Fruit fly (Drosophila melanogaster) whole organism, embryonic: Measurements from ENCODE around the gene EndoGI.

Experiments used
- Asciz ChIP-seq: fragments of 200-800 bp; sonication (Bioruptor generic); optimal IDR thresholded peaks from 2 replicates; lab custom pipeline; 2017; ENCODE audit warnings: missing biosample characterization, mild to moderate bottlenecking, missing genetic modification characterization, missing genetic modification reagents
- C15 ChIP-seq: fragments of 200-800 bp; sonication (Bioruptor generic); IDR thresholded peaks from 3 replicates; pipeline ENCODE4 v1.3.6; 2022; ENCODE audit warnings: missing biosample characterization, missing genetic modification characterization
- CG11696 ChIP-seq: fragments of 200-800 bp; sonication (Bioruptor generic); IDR thresholded peaks from 2 replicates; pipeline ENCODE4 v1.3.6; 2022; ENCODE audit warnings: missing biosample characterization, missing genetic modification characterization
- CG15011 ChIP-seq: fragments of 200-800 bp; sonication (Bioruptor generic); optimal IDR thresholded peaks from 3 replicates; lab custom pipeline; 2018; ENCODE audit warnings: missing biosample characterization, mild to moderate bottlenecking, missing genetic modification characterization
- CG1647 ChIP-seq: fragments of 200-800 bp; sonication (Bioruptor generic); optimal IDR thresholded peaks from 3 replicates; lab custom pipeline; 2016; ENCODE audit warnings: missing biosample characterization, missing genetic modification characterization
- CG16813 ChIP-seq: fragments of 200-800 bp; sonication (Bioruptor generic); IDR thresholded peaks from 3 replicates; pipeline ENCODE4 v1.3.6; 2022; ENCODE audit warnings: missing biosample characterization, missing genetic modification characterization; ENCODE audit not compliant: partially characterized antibody
- CG17328 ChIP-seq: fragments of 200-800 bp; sonication (Bioruptor generic); IDR thresholded peaks from 2 replicates; pipeline ENCODE4 v1.3.6; 2022; ENCODE audit warnings: missing biosample characterization, missing genetic modification characterization
- CG18476 ChIP-seq: fragments of 200-800 bp; sonication (Bioruptor generic); optimal IDR thresholded peaks from 2 replicates; lab custom pipeline; 2016; ENCODE audit warnings: missing biosample characterization, mild to moderate bottlenecking, missing genetic modification characterization
- CG18619 ChIP-seq: fragments of 200-800 bp; sonication (Bioruptor generic); optimal IDR thresholded peaks from 3 replicates; lab custom pipeline; 2017; ENCODE audit warnings: missing biosample characterization, mild to moderate bottlenecking, missing genetic modification characterization
- CG2889 ChIP-seq: fragments of 200-800 bp; sonication (Bioruptor generic); IDR thresholded peaks from 3 replicates; pipeline ENCODE4 v1.3.6; 2022; ENCODE audit warnings: missing biosample characterization, missing genetic modification characterization
- CG30431 ChIP-seq: fragments of 200-800 bp; sonication (Bioruptor generic); optimal IDR thresholded peaks from 2 replicates; lab custom pipeline; 2017; ENCODE audit warnings: missing biosample characterization, missing genetic modification characterization
- CG3847 ChIP-seq: fragments of 200-800 bp; sonication (Bioruptor generic); IDR thresholded peaks from 2 replicates; pipeline ENCODE4 v1.3.6; 2022; ENCODE audit warnings: missing biosample characterization, missing genetic modification characterization
- CG4282 ChIP-seq: fragments of 200-800 bp; sonication (Bioruptor generic); optimal IDR thresholded peaks from 2 replicates; lab custom pipeline; 2016; ENCODE audit warnings: missing biosample characterization, missing genetic modification characterization
- CG4328 ChIP-seq: fragments of 200-800 bp; sonication (Bioruptor generic); optimal IDR thresholded peaks from 3 replicates; lab custom pipeline; 2017; ENCODE audit warnings: missing biosample characterization, missing genetic modification reagents, missing genetic modification characterization
- CG6272 ChIP-seq: fragments of 200-800 bp; sonication (Bioruptor generic); IDR thresholded peaks from 2 replicates; pipeline ENCODE4 v1.3.6; 2022; ENCODE audit warnings: missing biosample characterization, missing genetic modification characterization
- CG6689 ChIP-seq: fragments of 200-800 bp; sonication (Bioruptor generic); IDR thresholded peaks from 2 replicates; pipeline ENCODE4 v1.3.6; 2022; ENCODE audit warnings: missing biosample characterization, missing genetic modification characterization
- CG7271 ChIP-seq: fragments of 200-800 bp; sonication (Bioruptor generic); optimal IDR thresholded peaks from 2 replicates; lab custom pipeline; 2018; ENCODE audit warnings: missing biosample characterization, mild to moderate bottlenecking, missing genetic modification characterization, moderate library complexity
- CG8924 ChIP-seq: fragments of 200-800 bp; optimal IDR thresholded peaks from 3 replicates; lab custom pipeline; 2019; ENCODE audit warnings: missing biosample characterization, mild to moderate bottlenecking, missing genetic modification characterization, moderate library complexity
- CG9609 ChIP-seq: fragments of 200-800 bp; sonication (Bioruptor generic); optimal IDR thresholded peaks from 3 replicates; lab custom pipeline; 2016; ENCODE audit warnings: missing biosample characterization, missing genetic modification characterization
- CG9817 ChIP-seq: fragments of 200-800 bp; sonication (Bioruptor generic); optimal IDR thresholded peaks from 2 replicates; lab custom pipeline; 2018; ENCODE audit warnings: missing biosample characterization, mild to moderate bottlenecking, missing genetic modification characterization, moderate library complexity
- Dll ChIP-seq: fragments of 200-800 bp; sonication (Bioruptor generic); IDR thresholded peaks from 4 replicates; pipeline ENCODE4 v1.3.6; 2022; ENCODE audit warnings: missing biosample characterization, missing genetic modification characterization; ENCODE audit not compliant: partially characterized antibody
- Eip74EF ChIP-seq, 2 experiments: fragments of 200-800 bp in 1 of 2; fragments of >200 bp in 1 of 2; sonication (Bioruptor generic) in 1 of 2; optimal IDR thresholded peaks; 2 replicates each; lab custom pipeline; 2017 to 2019; ENCODE audit warnings: missing biosample characterization in 2 of 2, missing genetic modification characterization in 2 of 2, mild to moderate bottlenecking in 1 of 2, moderate library complexity in 1 of 2
- Fer3 ChIP-seq: fragments of 200-800 bp; sonication (Bioruptor generic); optimal IDR thresholded peaks from 2 replicates; lab custom pipeline; 2018; ENCODE audit warnings: missing biosample characterization, mild to moderate bottlenecking, missing genetic modification characterization, moderate library complexity
- HmgD ChIP-seq: fragments of 200-800 bp; sonication (Bioruptor generic); optimal IDR thresholded peaks from 3 replicates; lab custom pipeline; 2016; ENCODE audit warnings: missing biosample characterization, missing genetic modification characterization
- Hr51 ChIP-seq, 2 experiments: fragments of 200-800 bp; sonication (Bioruptor generic); optimal IDR thresholded peaks; 2 replicates in 1 of 2; 3 replicates in 1 of 2; lab custom pipeline; 2016 to 2018; ENCODE audit warnings: missing biosample characterization in 2 of 2, missing genetic modification characterization in 2 of 2, mild to moderate bottlenecking in 1 of 2, moderate library complexity in 1 of 2
- Med ChIP-seq: fragments of 200-800 bp; sonication (Bioruptor generic); peaks from one replicate; lab custom pipeline; 2016; ENCODE audit warnings: missing biosample characterization, missing genetic modification characterization, mild to moderate bottlenecking, inconsistent platforms, moderate library complexity
- Neu2 ChIP-seq: fragments of 200-800 bp; sonication (Bioruptor generic); optimal IDR thresholded peaks from 3 replicates; lab custom pipeline; 2016; ENCODE audit warnings: missing biosample characterization, missing genetic modification characterization, borderline replicate concordance
- NfI ChIP-seq: fragments of 200-800 bp; sonication (Bioruptor generic); optimal IDR thresholded peaks from 3 replicates; lab custom pipeline; 2018; ENCODE audit warnings: missing biosample characterization, mild to moderate bottlenecking, missing genetic modification characterization, moderate library complexity
- Side ChIP-seq: fragments of 200-800 bp; sonication (Bioruptor generic); optimal IDR thresholded peaks from 2 replicates; lab custom pipeline; 2016; ENCODE audit warnings: missing biosample characterization, missing genetic modification characterization
- Sry-β ChIP-seq: fragments of 200-800 bp; sonication (Bioruptor generic); optimal IDR thresholded peaks from 2 replicates; lab custom pipeline; 2018; ENCODE audit warnings: missing biosample characterization, mild to moderate bottlenecking, missing genetic modification characterization, moderate library complexity
- Ssrp ChIP-seq: fragments of 200-800 bp; sonication (Bioruptor generic); optimal IDR thresholded peaks from 2 replicates; lab custom pipeline; 2018; ENCODE audit warnings: missing biosample characterization, mild to moderate bottlenecking, missing genetic modification characterization, moderate library complexity
- Tbp ChIP-seq: fragments of >200 bp; optimal IDR thresholded peaks from 2 replicates; lab custom pipeline; 2018; ENCODE audit warnings: missing biosample characterization, missing genetic modification characterization
- btn ChIP-seq: fragments of 200-800 bp; sonication (Bioruptor generic); optimal IDR thresholded peaks from 2 replicates; lab custom pipeline; 2016; ENCODE audit warnings: missing biosample characterization, missing genetic modification characterization
- crc ChIP-seq: fragments of 200-800 bp; sonication (Bioruptor generic); optimal IDR thresholded peaks from 2 replicates; lab custom pipeline; 2016; ENCODE audit warnings: missing biosample characterization, missing genetic modification characterization
- emc ChIP-seq: fragments of 200-800 bp; sonication (Bioruptor generic); optimal IDR thresholded peaks from 2 replicates; lab custom pipeline; 2016; ENCODE audit warnings: missing biosample characterization, missing genetic modification characterization
- fu2 ChIP-seq: fragments of 200-800 bp; sonication (Bioruptor generic); optimal IDR thresholded peaks from 2 replicates; lab custom pipeline; 2016; ENCODE audit warnings: missing biosample characterization, missing genetic modification characterization
- gcm ChIP-seq: fragments of 200-800 bp; sonication (Bioruptor generic); optimal IDR thresholded peaks from 2 replicates; lab custom pipeline; 2019; ENCODE audit warnings: missing biosample characterization, mild to moderate bottlenecking, missing genetic modification characterization, moderate library complexity
- gfzf ChIP-seq: fragments of 200-800 bp; sonication (Bioruptor generic); optimal IDR thresholded peaks from 2 replicates; lab custom pipeline; 2016; ENCODE audit warnings: missing biosample characterization, mild to moderate bottlenecking, missing genetic modification characterization, moderate library complexity
- her ChIP-seq: fragments of 200-800 bp; sonication (Bioruptor generic); optimal IDR thresholded peaks from 2 replicates; lab custom pipeline; 2016; ENCODE audit warnings: missing biosample characterization, missing genetic modification characterization
- hkb ChIP-seq, 2 experiments: fragments of 200-800 bp in 1 of 2; fragments of >200 bp in 1 of 2; sonication (Bioruptor generic) in 1 of 2; IDR thresholded peaks in 1 of 2; optimal IDR thresholded peaks in 1 of 2; 2 replicates each; pipeline versions ENCODE4 v1.3.6 to Lab custom; 2017 to 2022; ENCODE audit warnings: missing biosample characterization in 1 of 2, missing genetic modification characterization in 1 of 2
- ind ChIP-seq: fragments of 200-800 bp; sonication (Bioruptor generic); optimal IDR thresholded peaks from 3 replicates; lab custom pipeline; 2016; ENCODE audit warnings: missing biosample characterization, missing genetic modification characterization
- nerfin-2 ChIP-seq: fragments of 200-800 bp; sonication (Bioruptor generic); IDR thresholded peaks from 2 replicates; pipeline ENCODE4 v1.3.6; 2022; ENCODE audit warnings: missing biosample characterization, missing genetic modification characterization; ENCODE audit not compliant: partially characterized antibody
- ro ChIP-seq: fragments of 200-800 bp; sonication (Bioruptor generic); IDR thresholded peaks from 2 replicates; pipeline ENCODE4 v1.3.6; 2022; ENCODE audit warnings: missing biosample characterization, missing genetic modification characterization
- tna ChIP-seq: fragments of 200-800 bp; sonication (Bioruptor generic); IDR thresholded peaks from 2 replicates; pipeline ENCODE4 v1.3.6; 2022; ENCODE audit warnings: missing biosample characterization, missing genetic modification characterization; ENCODE audit not compliant: partially characterized antibody
- trem ChIP-seq: fragments of 200-800 bp; optimal IDR thresholded peaks from 3 replicates; lab custom pipeline; 2019; ENCODE audit warnings: missing biosample characterization, mild to moderate bottlenecking, missing genetic modification characterization, moderate library complexity
- tx ChIP-seq: fragments of 200-800 bp; sonication (Bioruptor generic); optimal IDR thresholded peaks from 2 replicates; lab custom pipeline; 2016; ENCODE audit warnings: missing biosample characterization, missing genetic modification characterization
- vvl ChIP-seq: fragments of 200-800 bp; sonication (Bioruptor generic); IDR thresholded peaks from 2 replicates; pipeline ENCODE4 v1.3.6; 2022; ENCODE audit warnings: missing biosample characterization, missing genetic modification characterization
- zf30C ChIP-seq: fragments of 200-800 bp; sonication (Bioruptor generic); optimal IDR thresholded peaks from 3 replicates; lab custom pipeline; 2018; ENCODE audit warnings: missing biosample characterization, mild to moderate bottlenecking, missing genetic modification characterization

The EndoGI gene

dm6 chr2L:16287602-16288392 is 30.3 kb downstream of the EndoGI start, which contains the start of the genes crp and pkaap (continued):
- TF ChIP-seq CG7271 (tag; lab: Kevin White, UChicago) (peak; percentile 51), her (GFP tag; lab: Kevin White, UChicago) (peak; percentile 84), Asciz (GFP tag; lab: Kevin White, UChicago) (peak; percentile 66), Side (GFP tag; lab: Kevin White, UChicago) (peak; percentile 82), CG18619 (GFP tag; lab: Kevin White, UChicago) (peak; percentile 52), tna (no peak), Med (GFP tag; lab: Kevin White, UChicago) (peak; percentile 98), trem (tag; lab: Kevin White, UChicago) (peak; percentile 62), ind (GFP tag; lab: Kevin White, UChicago) (peak; percentile 83), CG17328 (no peak), C15 (GFP tag; lab: Robert Waterston, UW) (no peak), CG15011 (no peak), Tbp (GFP tag; lab: Kevin White, UChicago) (peak; percentile 37), CG3847 (GFP tag; lab: Robert Waterston, UW) (no peak), CG30431 (GFP tag; lab: Kevin White, UChicago) (peak; percentile 6), CG18476 (GFP tag; lab: Kevin White, UChicago) (peak; percentile 27), nerfin-2 (no peak), gcm (GFP tag; lab: Kevin White, UChicago) (no peak), tx (peak; percentile 84), CG9609 (GFP tag; lab: Kevin White, UChicago) (peak; percentile 75), hkb (optimal IDR thresholded peaks at IDR 0.05; lab: Kevin White, UChicago) (peak; percentile 60), hkb (GFP tag; IDR thresholded peaks at IDR 0.05; lab: Robert Waterston, UW) (no peak), CG6689 (GFP tag; lab: Robert Waterston, UW) (no peak), Eip74EF (GFP tag; optimal IDR thresholded peaks at IDR 0.05; lab: Kevin White, UChicago) (peak in 1 of 2 experiments; percentile 59), Neu2 (GFP tag; lab: Kevin White, UChicago) (peak; percentile 15), Sry-β (GFP tag; lab: Kevin White, UChicago) (peak; percentile 27), Fer3 (tag; lab: Kevin White, UChicago) (peak; percentile 75), gfzf (GFP tag; lab: Kevin White, UChicago) (peak; percentile 98), CG11696 (GFP tag; lab: Robert Waterston, UW) (no peak), vvl (GFP tag; lab: Robert Waterston, UW) (no peak), fu2 (peak; percentile 77), CG6272 (GFP tag; lab: Robert Waterston, UW) (peak; percentile 74), crc (GFP tag; lab: Kevin White, UChicago) (peak; percentile 48), CG4282 (peak; percentile 79), Ssrp (tag; lab: Kevin White, UChicago) (no peak), Dll (GFP tag; lab: Robert Waterston, UW) (no peak), CG2889 (GFP tag; lab: Robert Waterston, UW) (no peak), Hr51 (GFP tag; optimal IDR thresholded peaks at IDR 0.05; lab: Kevin White, UChicago) (peak in 1 of 2 experiments; percentile 88), CG4328 (GFP tag; lab: Kevin White, UChicago) (peak; percentile 68), btn (GFP tag; lab: Kevin White, UChicago) (peak; percentile 77), CG8924 (peak; percentile 49), CG1647 (GFP tag; lab: Kevin White, UChicago) (peak; percentile 89), CG16813 (GFP tag; lab: Robert Waterston, UW) (no peak), HmgD (GFP tag; lab: Kevin White, UChicago) (peak; percentile 85), zf30C (GFP tag; lab: Kevin White, UChicago) (peak; percentile 71), emc (GFP tag; lab: Kevin White, UChicago) (peak; percentile 82), ro (GFP tag; lab: Robert Waterston, UW) (no peak), CG9817 (tag; lab: Kevin White, UChicago) (peak; percentile 70), NfI (peak; percentile 83)
